Worm (Caenorhabditis elegans) whole organism, mixed stage, embryonic: ENCODE measurements around the gene pax-2.
"Not testable (repeated sequence)": the region's sequence is repeated elsewhere in the genome, so short reads cannot be mapped to it uniquely, and the experiment has no call there.

Experiments
- M03D4.4 ChIP-seq: sonication (generic microtip); optimal IDR thresholded peaks from 2 replicates; lab custom pipeline; 2017; ENCODE audit warnings: mild to moderate bottlenecking, missing genetic modification characterization, missing compliant biosample characterization
- blmp-1 ChIP-seq: fragments of 150-350 bp; optimal IDR thresholded peaks from 2 replicates; lab custom pipeline; 2014; ENCODE audit warnings: missing biosample characterization, missing genetic modification characterization
- ceh-83 ChIP-seq: fragments of 200-800 bp; sonication (Bioruptor generic); optimal IDR thresholded peaks from 2 replicates; lab custom pipeline; 2018; ENCODE audit warnings: mild to moderate bottlenecking, missing genetic modification characterization, missing compliant biosample characterization
- cnd-1 ChIP-seq: fragments of 200-800 bp; sonication (Bioruptor generic); optimal IDR thresholded peaks from 2 replicates; lab custom pipeline; 2018; ENCODE audit warnings: mild to moderate bottlenecking, missing genetic modification characterization, missing compliant biosample characterization
- drap-1 ChIP-seq: fragments of 200-800 bp; sonication (Bioruptor generic); optimal IDR thresholded peaks from 3 replicates; lab custom pipeline; 2018; ENCODE audit warnings: mild to moderate bottlenecking, missing genetic modification characterization, missing compliant biosample characterization
- elt-1 ChIP-seq: sonication (generic microtip); optimal IDR thresholded peaks from 2 replicates; lab custom pipeline; 2017; ENCODE audit warnings: missing genetic modification characterization, mild to moderate bottlenecking, missing compliant biosample characterization, antibody characterized with exemption, moderate library complexity, borderline replicate concordance; ENCODE audit not compliant: insufficient read depth
- flh-1 ChIP-seq: fragments of 200-800 bp; sonication (Bioruptor generic); optimal IDR thresholded peaks from 2 replicates; lab custom pipeline; 2018; ENCODE audit warnings: mild to moderate bottlenecking, missing genetic modification characterization, moderate library complexity, missing compliant biosample characterization
- ham-2 ChIP-seq: fragments of 200-800 bp; sonication (Bioruptor generic); optimal IDR thresholded peaks from 2 replicates; lab custom pipeline; 2018; ENCODE audit warnings: mild to moderate bottlenecking, missing genetic modification characterization, missing compliant biosample characterization
- lin-13 ChIP-seq: fragments of 150-350 bp; optimal IDR thresholded peaks from 2 replicates; lab custom pipeline; 2014; ENCODE audit warnings: missing biosample characterization, missing genetic modification characterization
- lin-32 ChIP-seq: fragments of 200-800 bp; sonication (Bioruptor generic); optimal IDR thresholded peaks from 2 replicates; lab custom pipeline; 2018; ENCODE audit warnings: mild to moderate bottlenecking, missing genetic modification characterization, missing compliant biosample characterization
- lsy-2 ChIP-seq: fragments of 150-350 bp; optimal IDR thresholded peaks from 2 replicates; lab custom pipeline; 2014; ENCODE audit warnings: missing biosample characterization, missing genetic modification characterization
- mab-5 ChIP-seq: fragments of 150-350 bp; optimal IDR thresholded peaks from 2 replicates; lab custom pipeline; 2014; ENCODE audit warnings: missing biosample characterization, missing genetic modification characterization
- mls-2 ChIP-seq: sonication (generic microtip); optimal IDR thresholded peaks from 2 replicates; lab custom pipeline; 2016; ENCODE audit warnings: mild to moderate bottlenecking, missing genetic modification characterization, moderate library complexity, missing compliant biosample characterization
- nhr-2 ChIP-seq: fragments of 150-350 bp; optimal IDR thresholded peaks from 2 replicates; lab custom pipeline; 2014; ENCODE audit warnings: missing biosample characterization, missing genetic modification characterization
- nhr-237 ChIP-seq: fragments of 150-350 bp; optimal IDR thresholded peaks from 2 replicates; lab custom pipeline; 2014; ENCODE audit warnings: missing biosample characterization, missing genetic modification characterization
- nhr-28 ChIP-seq: fragments of 150-350 bp; optimal IDR thresholded peaks from 2 replicates; lab custom pipeline; 2014; ENCODE audit warnings: missing biosample characterization, missing genetic modification characterization
- pha-4 ChIP-seq: fragments of 150-350 bp; optimal IDR thresholded peaks from 2 replicates; lab custom pipeline; 2018; ENCODE audit warnings: missing biosample characterization, missing genetic modification reagents, missing genetic modification characterization
- sem-2 ChIP-seq: fragments of 200-800 bp; sonication (Bioruptor generic); optimal IDR thresholded peaks from 2 replicates; lab custom pipeline; 2018; ENCODE audit warnings: mild to moderate bottlenecking, missing genetic modification characterization, missing compliant biosample characterization
- sptf-1 ChIP-seq: sonication (generic microtip); optimal IDR thresholded peaks from 2 replicates; lab custom pipeline; 2017; ENCODE audit warnings: mild to moderate bottlenecking, missing genetic modification characterization, moderate library complexity, missing compliant biosample characterization
- tbx-8 ChIP-seq: fragments of 200-800 bp; sonication (Bioruptor generic); optimal IDR thresholded peaks from 2 replicates; lab custom pipeline; 2018; ENCODE audit warnings: mild to moderate bottlenecking, missing genetic modification characterization, moderate library complexity, missing compliant biosample characterization
- unc-39 ChIP-seq: fragments of 150-350 bp; optimal IDR thresholded peaks from 2 replicates; lab custom pipeline; 2014; ENCODE audit warnings: missing biosample characterization, missing genetic modification characterization
- zip-8 ChIP-seq: fragments of 150-350 bp; optimal IDR thresholded peaks from 2 replicates; lab custom pipeline; 2014; ENCODE audit warnings: missing biosample characterization, missing genetic modification characterization
- ztf-11 ChIP-seq: fragments of 150-350 bp; optimal IDR thresholded peaks from 2 replicates; lab custom pipeline; 2014; ENCODE audit warnings: missing biosample characterization, missing genetic modification characterization

pax-2 gene

DNA sequence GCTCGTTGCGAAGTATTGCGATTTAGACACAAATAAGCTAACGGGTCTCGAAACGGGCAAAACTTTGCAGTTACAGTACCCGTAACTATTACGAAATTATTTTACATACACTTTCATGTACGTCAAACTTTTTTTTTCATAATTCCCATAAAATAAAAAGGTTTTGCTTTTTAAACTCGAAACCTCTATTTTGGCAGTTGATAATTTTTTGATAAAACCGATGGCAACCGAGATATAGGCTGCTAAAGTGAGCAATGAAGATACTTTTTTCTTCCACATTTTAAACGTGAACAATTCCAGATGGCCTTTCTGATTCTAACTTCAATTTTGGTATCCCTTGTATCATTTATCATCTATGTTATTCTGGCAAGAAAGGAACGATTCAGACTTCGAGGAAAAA lies 7.0 kb downstream of the pax-2 start, which contains the start of gene cyp-25A6:
Gene cyp-25A6, plus strand, starts transcription at position 301 of the 400 bp plus-strand sequence.
- not testable (repeated sequence) for TF ChIP-seq nhr-237; M03D4.4 (tag; lab: Kevin White, UChicago); ceh-83 (GFP tag; lab: Kevin White, UChicago)
- TF ChIP-seq, all 35 proteins: peak for 0; not testable (repeated sequence) for 35

ce11 chrIV:4196729-4197128 lies 7.4 kb downstream of the pax-2 start, which contains the start of gene K06B9.6:
K06B9.6 (minus strand) TSS chrIV:4196829.
- not testable (repeated sequence) for TF ChIP-seq nhr-2; pha-4 (tag; lab: Kevin White, UChicago); cnd-1 (tag; lab: Kevin White, UChicago)

- not testable (repeated sequence) for TF ChIP-seq lin-32 (GFP tag; lab: Kevin White, UChicago); elt-1 (tag; lab: Kevin White, UChicago); drap-1 (GFP tag; lab: Kevin White, UChicago)
Observed at ce11 chrIV:4186099-4186498, 18.1 kb downstream of the pax-2 start, which contains the start of gene K08D10.11. K08D10.11 (minus strand) TSS chrIV:4186199.

DNA sequence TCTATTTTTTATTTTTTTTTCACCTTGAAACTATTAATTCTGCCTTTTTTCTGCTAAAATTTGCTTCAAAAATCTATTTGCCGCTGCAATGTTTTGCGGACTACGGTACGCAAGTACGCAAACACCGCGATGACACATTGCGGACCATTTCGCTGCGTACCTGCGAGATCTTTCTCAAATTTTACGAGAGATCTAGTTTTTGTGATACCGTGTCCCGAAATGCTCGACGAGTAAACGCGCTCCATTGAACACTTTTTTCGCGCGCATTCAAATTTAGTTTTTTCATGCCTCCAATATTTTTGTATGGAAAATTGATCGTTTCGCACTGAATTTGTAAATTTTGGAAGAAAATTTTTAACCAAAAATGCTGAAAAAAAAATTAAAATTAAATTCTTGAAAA lies 19.4 kb downstream of the pax-2 start:
- TF ChIP-seq lsy-2 (tag; lab: Kevin White, UChicago) = peak; percentile 62

DNA sequence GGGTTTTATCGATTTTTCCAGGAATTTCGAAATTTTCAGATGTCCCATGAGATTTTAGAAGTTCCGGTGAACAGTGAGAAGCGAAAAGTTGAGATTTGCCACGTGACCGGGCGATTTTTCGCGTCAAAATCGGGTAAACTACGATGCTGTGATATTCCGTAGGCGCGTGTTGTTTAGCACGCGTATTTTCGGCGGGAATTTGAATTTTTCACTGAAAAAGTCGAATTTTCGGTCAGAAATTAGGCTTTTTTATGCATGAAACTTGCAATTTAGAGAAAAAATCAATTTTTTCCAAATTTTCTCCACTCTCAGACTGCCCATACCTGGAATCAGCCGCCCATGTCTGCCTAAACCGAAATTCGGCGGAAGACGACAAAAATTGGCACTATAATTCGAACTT lies 25.8 kb downstream of the pax-2 start, which contains the start of gene tsen-34:
Gene tsen-34, plus strand, starts transcription at position 34 of the 400 bp plus-strand sequence.
- no peak for TF ChIP-seq unc-39
- peak; percentile 2 for TF ChIP-seq ceh-83 (GFP tag; lab: Kevin White, UChicago)
- TF ChIP-seq pha-4 (tag; lab: Kevin White, UChicago) = no peak
- no peak for TF ChIP-seq ztf-11 (tag; lab: Kevin White, UChicago)
- no peak for TF ChIP-seq sem-2

- no peak for TF ChIP-seq lin-13 (tag; lab: Kevin White, UChicago)
- no peak for TF ChIP-seq blmp-1 (tag; lab: Kevin White, UChicago)
Observed at ce11 chrIV:4177560-4177959, 26.6 kb downstream of the pax-2 start.

DNA sequence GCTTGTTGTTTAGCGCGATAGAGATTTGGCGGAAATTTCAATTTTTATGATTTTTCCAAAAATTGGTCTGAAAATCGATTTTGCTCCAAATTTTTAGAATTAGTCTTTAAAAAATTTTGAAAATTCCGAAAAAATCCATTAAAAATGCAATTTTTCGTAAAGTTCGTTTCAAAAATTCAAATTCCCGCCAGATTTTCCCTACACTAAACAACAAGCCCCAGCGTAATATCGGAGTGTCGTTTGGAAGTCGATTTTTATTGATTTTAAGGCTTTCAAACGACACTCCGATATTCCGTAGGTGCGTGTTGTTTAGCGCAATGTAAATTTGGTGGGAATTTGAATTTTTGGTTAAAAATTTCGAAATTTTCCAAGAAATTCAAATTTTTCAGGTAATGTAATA lies 27.5 kb downstream of the pax-2 start:
- TF ChIP-seq cnd-1 (tag; lab: Kevin White, UChicago) = no peak
- no peak for TF ChIP-seq pha-4 (tag; lab: Kevin White, UChicago)
- no peak for TF ChIP-seq blmp-1 (tag; lab: Kevin White, UChicago)
- no peak for TF ChIP-seq ham-2

- TF ChIP-seq mab-5 (tag; lab: Kevin White, UChicago) (no peak), zip-8 (no peak), tbx-8 (no peak)
Observed at ce11 chrIV:4176088-4176487, 28.1 kb downstream of the pax-2 start, which contains the start of gene dnj-15. dnj-15 (plus strand) TSS chrIV:4176388.

DNA sequence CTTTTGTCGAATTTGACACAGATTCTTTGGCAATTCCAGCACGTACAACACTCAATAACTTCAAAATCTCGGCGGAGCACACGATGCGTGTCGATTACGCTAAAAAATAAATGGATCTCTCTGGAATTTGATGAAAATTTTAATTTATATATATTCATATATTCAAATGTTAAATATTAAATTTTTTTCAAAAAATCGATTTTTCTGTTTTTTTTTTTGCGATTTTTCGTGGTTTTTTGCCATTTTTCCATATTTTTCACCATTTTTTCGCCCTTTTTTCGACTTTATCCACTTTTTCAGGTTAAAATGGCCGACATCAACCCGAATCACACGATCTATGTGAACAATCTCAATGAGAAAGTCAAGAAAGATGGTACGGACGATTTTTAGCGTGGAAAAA lies 30.4 kb downstream of the pax-2 start, which contains the start of gene rnp-3:
Gene rnp-3, plus strand, starts transcription at position 301 of the 400 bp plus-strand sequence.
- TF ChIP-seq drap-1 (GFP tag; lab: Kevin White, UChicago) (no peak), nhr-28 (tag; lab: Kevin White, UChicago) (no peak), zip-8 (no peak), sptf-1 (tag; lab: Kevin White, UChicago) (no peak), ceh-83 (GFP tag; lab: Kevin White, UChicago) (no peak), mls-2 (tag; lab: Kevin White, UChicago) (no peak), flh-1 (GFP tag; lab: Kevin White, UChicago) (no peak)
